Worm (Caenorhabditis elegans): Measurements from ENCODE around the gene F01F1.2.

- TF ChIP-seq skn-1 (tag; optimal IDR thresholded peaks at IDR 0.05) (no peak), snpc-4 (tag; optimal IDR thresholded peaks at IDR 0.05) (no peak), unc-39 (tag; optimal IDR thresholded peaks at IDR 0.05) (no peak), ctbp-1 (GFP tag; IDR thresholded peaks at IDR 0.05) (no peak), zag-1 (tag; optimal IDR thresholded peaks at IDR 0.05) (no peak), lin-39 (tag; optimal IDR thresholded peaks at IDR 0.05) (no peak), F10B5.3 (tag; optimal IDR thresholded peaks at IDR 0.05) (no peak), mep-1 (tag; optimal IDR thresholded peaks at IDR 0.05) (peak; percentile 29)
Observed at ce11 chrIII:5919799-5920387, 41.5 kb downstream of the F01F1.2 start, which contains the start of the genes tdo-2 and C28H8.2.
